Worm (Caenorhabditis elegans) whole organism, L1 larva: ENCODE measurements around the gene idpp-5.

ENCODE experiments used
- C04F5.9 ChIP-seq: sonication (generic microtip); optimal IDR thresholded peaks from 2 replicates; lab custom pipeline; 2016; ENCODE audit warnings: missing genetic modification characterization, missing compliant biosample characterization
- F16B12.6 ChIP-seq: fragments of 150-350 bp; optimal IDR thresholded peaks from 2 replicates; lab custom pipeline; 2014; ENCODE audit warnings: missing biosample characterization, missing genetic modification characterization
- Y116A8C.19 ChIP-seq: sonication (generic microtip); optimal IDR thresholded peaks from 2 replicates; lab custom pipeline; 2016; ENCODE audit warnings: missing compliant biosample characterization, missing genetic modification characterization, borderline replicate concordance
- aly-2 ChIP-seq: fragments of 150-350 bp; optimal IDR thresholded peaks from 2 replicates; lab custom pipeline; 2014; ENCODE audit warnings: missing biosample characterization, missing genetic modification characterization
- ama-1 ChIP-seq: fragments of 150-350 bp; optimal IDR thresholded peaks from 2 replicates; lab custom pipeline; 2014
- blmp-1 ChIP-seq: fragments of 150-350 bp; optimal IDR thresholded peaks from 2 replicates; lab custom pipeline; 2014; ENCODE audit warnings: missing biosample characterization, missing genetic modification characterization
- ceh-63 ChIP-seq: fragments of 200-800 bp; sonication (Bioruptor generic); optimal IDR thresholded peaks from 2 replicates; lab custom pipeline; 2018; ENCODE audit warnings: mild to moderate bottlenecking, missing genetic modification characterization, missing compliant biosample characterization
- ceh-8 ChIP-seq: fragments of 200-800 bp; sonication (Bioruptor generic); optimal IDR thresholded peaks from 2 replicates; lab custom pipeline; 2018; ENCODE audit warnings: mild to moderate bottlenecking, missing genetic modification characterization, moderate library complexity, missing compliant biosample characterization
- ceh-88 ChIP-seq: fragments of 200-800 bp; sonication (Bioruptor generic); IDR thresholded peaks from 2 replicates; pipeline ENCODE4 v1.3.6; 2022; ENCODE audit warnings: missing genetic modification characterization, missing compliant biosample characterization
- ceh-90 ChIP-seq: sonication (generic microtip); optimal IDR thresholded peaks from 2 replicates; lab custom pipeline; 2016; ENCODE audit warnings: missing genetic modification characterization, missing compliant biosample characterization
- ces-1 ChIP-seq: fragments of 150-350 bp; optimal IDR thresholded peaks from 2 replicates; lab custom pipeline; 2014; ENCODE audit warnings: missing biosample characterization, missing genetic modification reagents, missing genetic modification characterization
- dpl-1 ChIP-seq, 3 experiments: fragments of 150-350 bp in 2 of 3; sonication (generic microtip) in 1 of 3; optimal IDR thresholded peaks; 2 replicates each; lab custom pipeline; 2014 to 2017; ENCODE audit warnings: missing biosample characterization in 3 of 3, missing genetic modification characterization in 3 of 3, missing genetic modification reagents in 3 of 3
- egl-13 ChIP-seq: sonication (generic microtip); optimal IDR thresholded peaks from 2 replicates; lab custom pipeline; 2016; ENCODE audit warnings: missing genotype, missing genetic modification reagents, missing genetic modification characterization, missing compliant biosample characterization
- egl-27 ChIP-seq, 2 experiments: fragments of 150-350 bp in 1 of 2; sonication (generic microtip); optimal IDR thresholded peaks; 3 replicates each; lab custom pipeline; 2017 to 2018; ENCODE audit warnings: missing biosample characterization in 2 of 2, missing genetic modification characterization in 2 of 2, missing genetic modification reagents in 2 of 2
- elt-3 ChIP-seq, 6 experiments: fragments of 150-350 bp in 1 of 6; sonication (generic microtip); optimal IDR thresholded peaks; 2 replicates each; lab custom pipeline; 2017 to 2018; ENCODE audit warnings: missing biosample characterization in 6 of 6, missing genetic modification characterization in 6 of 6, inconsistent platforms in 1 of 6
- ets-5 ChIP-seq: fragments of 200-800 bp; sonication (Bioruptor generic); IDR thresholded peaks from 2 replicates; pipeline ENCODE4 v1.3.6; 2022; ENCODE audit warnings: missing genetic modification characterization, missing compliant biosample characterization
- fkh-10 ChIP-seq: sonication (generic microtip); optimal IDR thresholded peaks from 2 replicates; lab custom pipeline; 2017; ENCODE audit warnings: missing biosample characterization, missing genetic modification reagents, missing genetic modification characterization
- fkh-4 ChIP-seq: sonication (generic microtip); optimal IDR thresholded peaks from 2 replicates; lab custom pipeline; 2016; ENCODE audit warnings: missing compliant biosample characterization, missing genetic modification characterization, borderline replicate concordance
- fkh-8 ChIP-seq: sonication (generic microtip); optimal IDR thresholded peaks from 2 replicates; lab custom pipeline; 2016; ENCODE audit warnings: mild to moderate bottlenecking, missing genetic modification characterization, missing compliant biosample characterization
- fos-1 ChIP-seq: fragments of 150-350 bp; optimal IDR thresholded peaks from 2 replicates; lab custom pipeline; 2014; ENCODE audit warnings: missing biosample characterization, missing genetic modification characterization
- hlh-17 ChIP-seq: fragments of 200-800 bp; sonication (Bioruptor generic); optimal IDR thresholded peaks from 2 replicates; lab custom pipeline; 2018; ENCODE audit warnings: missing genetic modification characterization, mild to moderate bottlenecking, missing compliant biosample characterization, moderate library complexity, borderline replicate concordance
- hlh-4 ChIP-seq: sonication (generic microtip); optimal IDR thresholded peaks from 2 replicates; lab custom pipeline; 2016; ENCODE audit warnings: mild to moderate bottlenecking, missing genetic modification characterization, missing compliant biosample characterization
- irx-1 ChIP-seq: sonication (generic microtip); optimal IDR thresholded peaks from 2 replicates; lab custom pipeline; 2016; ENCODE audit warnings: missing genetic modification characterization, missing compliant biosample characterization
- isw-1 ChIP-seq: fragments of 200-800 bp; sonication (Bioruptor generic); IDR thresholded peaks from 2 replicates; pipeline ENCODE4 v1.3.6; 2022; ENCODE audit warnings: missing genetic modification characterization, missing compliant biosample characterization
- jun-1 ChIP-seq: fragments of 150-350 bp; optimal IDR thresholded peaks from 2 replicates; lab custom pipeline; 2014; ENCODE audit warnings: missing biosample characterization, missing genetic modification reagents, missing genetic modification characterization
- lin-15B ChIP-seq: fragments of 150-350 bp; sonication (generic microtip); optimal IDR thresholded peaks from 3 replicates; lab custom pipeline; 2014; ENCODE audit warnings: missing biosample characterization, missing genetic modification characterization
- lin-39 ChIP-seq: fragments of 150-350 bp; optimal IDR thresholded peaks from 2 replicates; lab custom pipeline; 2014; ENCODE audit warnings: missing biosample characterization, missing genetic modification reagents, missing genetic modification characterization
- lir-3 ChIP-seq: sonication (generic microtip); optimal IDR thresholded peaks from 2 replicates; lab custom pipeline; 2016; ENCODE audit warnings: mild to moderate bottlenecking, missing genetic modification characterization, moderate library complexity, missing compliant biosample characterization; ENCODE audit not compliant: poor library complexity
- lsy-2 ChIP-seq, 2 experiments: fragments of 150-350 bp; optimal IDR thresholded peaks; 2 replicates each; lab custom pipeline; 2014; ENCODE audit warnings: missing biosample characterization in 2 of 2, missing genetic modification characterization in 2 of 2
- mab-9 ChIP-seq: fragments of 200-800 bp; sonication (Bioruptor generic); IDR thresholded peaks from 2 replicates; pipeline ENCODE4 v1.3.6; 2022; ENCODE audit warnings: missing genetic modification reagents, missing genetic modification characterization, missing compliant biosample characterization
- mdl-1 ChIP-seq, 2 experiments: fragments of 150-350 bp; optimal IDR thresholded peaks; 2 replicates each; lab custom pipeline; 2014 to 2017; ENCODE audit warnings: missing biosample characterization in 2 of 2, missing genetic modification characterization in 2 of 2, inconsistent platforms in 1 of 2
- nhr-11 ChIP-seq: fragments of 150-350 bp; optimal IDR thresholded peaks from 2 replicates; lab custom pipeline; 2014; ENCODE audit warnings: missing biosample characterization, missing genetic modification characterization
- nhr-20 ChIP-seq: sonication (generic microtip); optimal IDR thresholded peaks from 2 replicates; lab custom pipeline; 2016; ENCODE audit warnings: mild to moderate bottlenecking, missing genetic modification characterization, missing compliant biosample characterization
- nhr-237 ChIP-seq: fragments of 150-350 bp; optimal IDR thresholded peaks from 2 replicates; lab custom pipeline; 2014; ENCODE audit warnings: missing biosample characterization, missing genetic modification characterization
- nhr-28 ChIP-seq: fragments of 150-350 bp; optimal IDR thresholded peaks from 2 replicates; lab custom pipeline; 2014; ENCODE audit warnings: missing biosample characterization, missing genetic modification characterization
- nhr-71 ChIP-seq: sonication (generic microtip); optimal IDR thresholded peaks from 2 replicates; lab custom pipeline; 2016; ENCODE audit warnings: mild to moderate bottlenecking, missing genetic modification characterization, moderate library complexity, missing compliant biosample characterization
- nhr-76 ChIP-seq: sonication (generic microtip); optimal IDR thresholded peaks from 2 replicates; lab custom pipeline; 2017; ENCODE audit warnings: missing biosample characterization, missing genetic modification characterization
- nhr-77 ChIP-seq: fragments of 150-350 bp; optimal IDR thresholded peaks from 2 replicates; lab custom pipeline; 2014; ENCODE audit warnings: missing biosample characterization, missing genetic modification characterization
- nhr-84 ChIP-seq: sonication (generic microtip); optimal IDR thresholded peaks from 2 replicates; lab custom pipeline; 2017; ENCODE audit warnings: missing biosample characterization, missing genetic modification characterization
- nhr-90 ChIP-seq: sonication (generic microtip); optimal IDR thresholded peaks from 2 replicates; lab custom pipeline; 2016; ENCODE audit warnings: mild to moderate bottlenecking, missing genetic modification characterization, missing compliant biosample characterization; ENCODE audit not compliant: poor library complexity
- pax-3 ChIP-seq: fragments of 200-800 bp; sonication (Bioruptor generic); optimal IDR thresholded peaks from 2 replicates; lab custom pipeline; 2018; ENCODE audit warnings: mild to moderate bottlenecking, missing genetic modification characterization, moderate library complexity, missing compliant biosample characterization
- skn-1 ChIP-seq: fragments of 150-350 bp; optimal IDR thresholded peaks from 2 replicates; lab custom pipeline; 2014; ENCODE audit warnings: missing biosample characterization, missing genetic modification characterization
- snu-23 ChIP-seq: sonication (generic microtip); optimal IDR thresholded peaks from 2 replicates; lab custom pipeline; 2016; ENCODE audit warnings: missing genetic modification characterization, missing compliant biosample characterization
- sup-37 ChIP-seq: fragments of 200-800 bp; sonication (Bioruptor generic); optimal IDR thresholded peaks from 2 replicates; lab custom pipeline; 2018; ENCODE audit warnings: mild to moderate bottlenecking, missing genetic modification characterization, missing compliant biosample characterization
- tbx-2 ChIP-seq: sonication (generic microtip); optimal IDR thresholded peaks from 2 replicates; lab custom pipeline; 2016; ENCODE audit warnings: missing genetic modification characterization, missing compliant biosample characterization
- tlp-1 ChIP-seq: fragments of 150-350 bp; optimal IDR thresholded peaks from 2 replicates; lab custom pipeline; 2014; ENCODE audit warnings: missing biosample characterization, missing genetic modification characterization
- unc-130 ChIP-seq: fragments of 150-350 bp; optimal IDR thresholded peaks from 2 replicates; lab custom pipeline; 2017; ENCODE audit warnings: missing biosample characterization, missing genetic modification characterization, inconsistent platforms
- unc-30 ChIP-seq: sonication (generic microtip); optimal IDR thresholded peaks from 2 replicates; lab custom pipeline; 2017; ENCODE audit warnings: missing biosample characterization, missing genetic modification characterization
- unc-62 ChIP-seq: fragments of 150-350 bp; optimal IDR thresholded peaks from 2 replicates; lab custom pipeline; 2014; ENCODE audit warnings: missing biosample characterization, missing genetic modification reagents, missing genetic modification characterization
- unc-98 ChIP-seq: fragments of 200-800 bp; sonication (Bioruptor generic); IDR thresholded peaks from 2 replicates; pipeline ENCODE4 v1.3.6; 2022; ENCODE audit warnings: missing genetic modification characterization, missing compliant biosample characterization
- vab-15 ChIP-seq: sonication (generic microtip); optimal IDR thresholded peaks from 2 replicates; lab custom pipeline; 2017; ENCODE audit warnings: missing genotype, mild to moderate bottlenecking, missing genetic modification characterization, missing compliant biosample characterization
- zag-1 ChIP-seq: fragments of 150-350 bp; optimal IDR thresholded peaks from 2 replicates; lab custom pipeline; 2014; ENCODE audit warnings: missing biosample characterization, missing genetic modification characterization
- ztf-11 ChIP-seq, 2 experiments: sonication (generic microtip); optimal IDR thresholded peaks; 2 replicates each; lab custom pipeline; 2016 to 2017; ENCODE audit warnings: missing genetic modification characterization in 2 of 2, missing biosample characterization in 1 of 2, missing compliant biosample characterization in 1 of 2
- ztf-4 ChIP-seq: fragments of 150-350 bp; optimal IDR thresholded peaks from 2 replicates; lab custom pipeline; 2014; ENCODE audit warnings: missing biosample characterization, missing genetic modification characterization

Gene idpp-5

DNA sequence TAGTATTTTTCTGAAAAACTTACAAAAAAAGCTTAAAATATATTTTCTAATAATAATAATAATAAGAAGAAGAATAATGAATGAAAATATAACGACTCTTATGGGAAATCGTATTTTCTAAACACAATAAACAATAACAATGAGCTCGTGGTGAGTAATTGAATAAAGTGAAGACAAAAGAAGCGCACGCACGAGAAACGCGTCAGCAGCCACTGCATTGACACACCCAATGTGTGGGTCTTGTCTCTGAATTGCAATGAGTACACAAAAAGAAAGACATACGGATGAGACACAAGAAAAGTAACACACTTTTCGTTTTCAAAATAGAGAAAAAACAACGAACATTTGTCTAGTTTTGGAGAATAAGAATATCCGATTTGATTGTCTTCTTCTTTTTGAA is 10.7 kb upstream of the idpp-5 start, which contains the start of gene F35A5.8 (continued):
- no peak for TF ChIP-seq tlp-1 (tag; lab: Kevin White, UChicago)
- no peak for TF ChIP-seq nhr-28 (tag; lab: Kevin White, UChicago)
- TF ChIP-seq ets-5 (GFP tag; lab: Robert Waterston, UW) = no peak
- no peak for TF ChIP-seq fkh-10
- TF ChIP-seq unc-98 (GFP tag; lab: Robert Waterston, UW) = no peak
- no peak for TF ChIP-seq mab-9
- TF ChIP-seq F16B12.6 (tag; lab: Kevin White, UChicago) = peak; percentile 55
- TF ChIP-seq nhr-90 (tag; lab: Kevin White, UChicago) = peak; percentile 80
- no peak for TF ChIP-seq ama-1 (lab: Kevin White, UChicago)
- peak; percentile 54 for TF ChIP-seq ceh-8 (GFP tag; lab: Kevin White, UChicago)
- peak; percentile 15 for TF ChIP-seq fkh-4
- TF ChIP-seq fkh-8 = peak; percentile 17
- no peak for TF ChIP-seq lir-3
- TF ChIP-seq egl-27 (tag; optimal IDR thresholded peaks at IDR 0.05; lab: Kevin White, UChicago) = no peak
- TF ChIP-seq lsy-2 (tag; optimal IDR thresholded peaks at IDR 0.05; lab: Kevin White, UChicago) = peak; percentile 83
- TF ChIP-seq ceh-90 = no peak
- TF ChIP-seq mdl-1 (tag; optimal IDR thresholded peaks at IDR 0.05; lab: Kevin White, UChicago) = peak in 1 of 2 experiments; percentile 54
- TF ChIP-seq ces-1 = no peak
- TF ChIP-seq pax-3 (tag; lab: Kevin White, UChicago) = no peak
- TF ChIP-seq nhr-20 (tag; lab: Kevin White, UChicago) = peak; percentile 80
- peak; percentile 84 for TF ChIP-seq tbx-2
- TF ChIP-seq zag-1 (tag; lab: Kevin White, UChicago) = no peak
- TF ChIP-seq hlh-4 (tag; lab: Kevin White, UChicago) = no peak
- TF ChIP-seq isw-1 (GFP tag; lab: Robert Waterston, UW) = peak; percentile 75
- TF ChIP-seq ceh-88 (GFP tag; lab: Robert Waterston, UW) = no peak
- peak; percentile 40 for TF ChIP-seq lin-15B (tag; lab: Kevin White, UChicago)
- TF ChIP-seq nhr-76 (tag; lab: Kevin White, UChicago) = no peak
- TF ChIP-seq unc-30 (tag; lab: Kevin White, UChicago) = no peak
- TF ChIP-seq ztf-4 = peak; percentile 35
- peak; percentile 28 for TF ChIP-seq C04F5.9 (tag; lab: Kevin White, UChicago)
- TF ChIP-seq skn-1 (tag; lab: Kevin White, UChicago) = peak; percentile 28
- no peak for TF ChIP-seq nhr-237 (tag; lab: Kevin White, UChicago)
- no peak for TF ChIP-seq ceh-63
- TF ChIP-seq sup-37 = peak; percentile 30
- TF ChIP-seq unc-130 = peak; percentile 88
- no peak for TF ChIP-seq hlh-17
- TF ChIP-seq vab-15 = no peak
- no peak for TF ChIP-seq nhr-84 (tag; lab: Kevin White, UChicago)
- peak; percentile 0 for TF ChIP-seq aly-2 (tag; lab: Kevin White, UChicago)
- peak in 1 of 2 experiments; percentile 72 for TF ChIP-seq ztf-11 (tag; optimal IDR thresholded peaks at IDR 0.05; lab: Kevin White, UChicago)
- TF ChIP-seq irx-1 (tag; lab: Kevin White, UChicago) = peak; percentile 71
- no peak for TF ChIP-seq Y116A8C.19
- peak; percentile 88 for TF ChIP-seq nhr-71
- peak; percentile 61 for TF ChIP-seq fos-1
- no peak for TF ChIP-seq nhr-77 (tag; lab: Kevin White, UChicago)
- peak; percentile 76 for TF ChIP-seq blmp-1 (tag; lab: Kevin White, UChicago)
- TF ChIP-seq snu-23 (GFP tag; lab: Kevin White, UChicago) = peak; percentile 89
- TF ChIP-seq elt-3 (tag; optimal IDR thresholded peaks at IDR 0.05; lab: Kevin White, UChicago) = peak in 2 of 6 experiments; percentile 30 to 50
- TF ChIP-seq unc-62 = no peak
- peak; percentile 20 for TF ChIP-seq jun-1 (tag; lab: Kevin White, UChicago)
- TF ChIP-seq nhr-11 = peak; percentile 31
- TF ChIP-seq lin-39 (tag; lab: Kevin White, UChicago) = peak; percentile 79
- peak; percentile 60 to 75 (median 69) for TF ChIP-seq dpl-1 (GFP tag; optimal IDR thresholded peaks at IDR 0.05; lab: Kevin White, UChicago)
- peak; percentile 66 for TF ChIP-seq egl-13
